Worm (Caenorhabditis elegans) whole organism, L2 larva: ENCODE measurements around the gene F10E9.1.

Source experiments
- C34F6.9 ChIP-seq: fragments of 150-350 bp; optimal IDR thresholded peaks from 2 replicates; lab custom pipeline; 2014; ENCODE audit warnings: missing biosample characterization, missing genetic modification characterization
- ZK546.5 ChIP-seq: sonication (generic microtip); optimal IDR thresholded peaks from 2 replicates; lab custom pipeline; 2017; ENCODE audit warnings: missing biosample characterization, missing genetic modification characterization
- aly-2 ChIP-seq: fragments of 150-350 bp; optimal IDR thresholded peaks from 2 replicates; lab custom pipeline; 2014; ENCODE audit warnings: missing biosample characterization, missing genetic modification characterization
- ama-1 ChIP-seq: fragments of 150-350 bp; optimal IDR thresholded peaks from 2 replicates; lab custom pipeline; 2018; ENCODE audit warnings: inconsistent platforms
- ceh-16 ChIP-seq: fragments of 150-350 bp; optimal IDR thresholded peaks from 2 replicates; lab custom pipeline; 2014; ENCODE audit warnings: missing biosample characterization, missing genetic modification characterization
- ceh-82 ChIP-seq: fragments of 150-350 bp; optimal IDR thresholded peaks from 2 replicates; lab custom pipeline; 2014; ENCODE audit warnings: missing biosample characterization, missing genetic modification characterization
- dmd-4 ChIP-seq: sonication (generic microtip); optimal IDR thresholded peaks from 2 replicates; lab custom pipeline; 2017; ENCODE audit warnings: missing biosample characterization, missing genetic modification characterization
- elt-3 ChIP-seq: sonication (generic microtip); optimal IDR thresholded peaks from 2 replicates; lab custom pipeline; 2017; ENCODE audit warnings: missing biosample characterization, missing genetic modification characterization
- fos-1 ChIP-seq: fragments of 150-350 bp; optimal IDR thresholded peaks from 2 replicates; lab custom pipeline; 2014; ENCODE audit warnings: missing biosample characterization, missing genetic modification characterization
- gmeb-1 ChIP-seq: fragments of 150-350 bp; optimal IDR thresholded peaks from 2 replicates; lab custom pipeline; 2014; ENCODE audit warnings: missing biosample characterization, missing genetic modification characterization
- lin-11 ChIP-seq: fragments of 150-350 bp; sonication (generic microtip); optimal IDR thresholded peaks from 2 replicates; lab custom pipeline; 2014; ENCODE audit warnings: missing biosample characterization, missing genetic modification characterization, inconsistent platforms, mixed read lengths
- lin-13 ChIP-seq: fragments of 150-350 bp; optimal IDR thresholded peaks from 2 replicates; lab custom pipeline; 2014; ENCODE audit warnings: missing biosample characterization, missing genetic modification reagents, missing genetic modification characterization
- lin-39 ChIP-seq: fragments of 150-350 bp; optimal IDR thresholded peaks from 2 replicates; lab custom pipeline; 2014; ENCODE audit warnings: missing biosample characterization, missing genetic modification reagents, missing genetic modification characterization
- lsy-2 ChIP-seq, 2 experiments: fragments of 150-350 bp in 1 of 2; sonication (generic microtip) in 1 of 2; optimal IDR thresholded peaks; 2 replicates each; lab custom pipeline; 2014 to 2017; ENCODE audit warnings: missing biosample characterization in 2 of 2, missing genetic modification characterization in 2 of 2
- mab-5 ChIP-seq: fragments of 150-350 bp; optimal IDR thresholded peaks from 2 replicates; lab custom pipeline; 2014; ENCODE audit warnings: missing biosample characterization, missing genetic modification characterization
- mdl-1 ChIP-seq, 2 experiments: fragments of 150-350 bp in 1 of 2; sonication (generic microtip) in 1 of 2; optimal IDR thresholded peaks; 2 replicates each; lab custom pipeline; 2017; ENCODE audit warnings: missing biosample characterization in 2 of 2, missing genetic modification characterization in 2 of 2
- nhr-10 ChIP-seq: sonication (generic microtip); optimal IDR thresholded peaks from 2 replicates; lab custom pipeline; 2017; ENCODE audit warnings: missing biosample characterization, missing genetic modification characterization
- nhr-12 ChIP-seq: fragments of 150-350 bp; optimal IDR thresholded peaks from 2 replicates; lab custom pipeline; 2014; ENCODE audit warnings: missing biosample characterization, missing genetic modification characterization
- nhr-21 ChIP-seq: fragments of 150-350 bp; optimal IDR thresholded peaks from 2 replicates; lab custom pipeline; 2014; ENCODE audit warnings: missing biosample characterization, missing genetic modification characterization
- nhr-23 ChIP-seq: fragments of 150-350 bp; optimal IDR thresholded peaks from 2 replicates; lab custom pipeline; 2014; ENCODE audit warnings: missing biosample characterization, missing genetic modification reagents, missing genetic modification characterization
- nhr-25 ChIP-seq: fragments of 150-350 bp; sonication (generic microtip); optimal IDR thresholded peaks from 3 replicates; lab custom pipeline; 2014; ENCODE audit warnings: missing biosample characterization, missing genetic modification characterization
- peb-1 ChIP-seq: fragments of 150-350 bp; optimal IDR thresholded peaks from 2 replicates; lab custom pipeline; 2014; ENCODE audit warnings: missing biosample characterization, missing genetic modification characterization
- sem-4 ChIP-seq: fragments of 150-350 bp; optimal IDR thresholded peaks from 2 replicates; lab custom pipeline; 2014; ENCODE audit warnings: missing biosample characterization, missing genetic modification reagents, missing genetic modification characterization
- sma-9 ChIP-seq, 2 experiments: fragments of 150-350 bp in 1 of 2; sonication (generic microtip) in 1 of 2; optimal IDR thresholded peaks; 2 replicates each; lab custom pipeline; 2014 to 2016; ENCODE audit warnings: missing genetic modification characterization in 2 of 2, mild to moderate bottlenecking in 1 of 2, missing biosample characterization in 1 of 2, missing compliant biosample characterization in 1 of 2, missing genetic modification reagents in 1 of 2, moderate library complexity in 1 of 2
- unc-55 ChIP-seq: fragments of 150-350 bp; sonication (generic microtip); optimal IDR thresholded peaks from 3 replicates; lab custom pipeline; 2014; ENCODE audit warnings: missing biosample characterization, missing genetic modification reagents, missing genetic modification characterization
- unc-62 ChIP-seq: fragments of 150-350 bp; optimal IDR thresholded peaks from 2 replicates; lab custom pipeline; 2014; ENCODE audit warnings: missing biosample characterization, missing genetic modification reagents, missing genetic modification characterization
- zag-1 ChIP-seq: fragments of 150-350 bp; optimal IDR thresholded peaks from 2 replicates; lab custom pipeline; 2014; ENCODE audit warnings: missing biosample characterization, missing genetic modification characterization
- ztf-1 ChIP-seq: fragments of 200-800 bp; sonication (Bioruptor generic); conservative IDR thresholded peaks from 2 replicates; pipeline ENCODE4 v1.3.6; 2022; ENCODE audit warnings: missing genetic modification characterization, missing compliant biosample characterization
- ztf-11 ChIP-seq: sonication (generic microtip); optimal IDR thresholded peaks from 2 replicates; lab custom pipeline; 2017; ENCODE audit warnings: missing biosample characterization, missing genetic modification characterization
- ztf-4 ChIP-seq: fragments of 150-350 bp; optimal IDR thresholded peaks from 2 replicates; lab custom pipeline; 2014; ENCODE audit warnings: missing biosample characterization, missing genetic modification characterization

The F10E9.1 gene

DNA sequence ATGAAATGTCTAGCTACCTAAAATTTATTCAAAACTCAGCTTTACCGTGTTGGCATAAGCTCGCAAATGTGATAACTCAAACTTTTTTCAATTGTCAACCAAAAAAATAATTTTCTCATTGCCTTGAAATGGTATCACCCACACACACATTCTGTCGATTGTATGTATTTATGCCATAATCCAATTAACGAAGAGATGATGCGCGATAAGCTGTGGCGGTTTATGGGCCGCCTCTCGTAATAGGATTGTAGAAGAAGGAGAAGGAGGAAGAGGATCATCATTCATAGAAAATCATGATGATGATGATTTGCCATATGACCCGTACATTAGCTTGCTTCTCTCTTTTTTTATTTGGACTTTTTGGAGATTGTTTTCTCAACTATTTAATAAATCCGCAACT, 33.8 kb upstream of the F10E9.1 start:
- no peak for TF ChIP-seq nhr-25 (tag; lab: Kevin White, UChicago)
- no peak for TF ChIP-seq peb-1 (tag; lab: Kevin White, UChicago)
- no peak for TF ChIP-seq nhr-21 (tag; lab: Kevin White, UChicago)
- TF ChIP-seq unc-62 (GFP tag; lab: Kevin White, UChicago), result no peak
- TF ChIP-seq ztf-11 (tag; lab: Kevin White, UChicago), result no peak
- TF ChIP-seq dmd-4, result no peak
- TF ChIP-seq zag-1 (tag; lab: Kevin White, UChicago), result no peak
- TF ChIP-seq mab-5 (tag; lab: Kevin White, UChicago), result no peak
- TF ChIP-seq ztf-1, result no peak
- no peak for TF ChIP-seq ceh-82 (tag; lab: Kevin White, UChicago)
- no peak for TF ChIP-seq ztf-4 (tag; lab: Kevin White, UChicago)
- TF ChIP-seq gmeb-1 (tag; lab: Kevin White, UChicago), result no peak
- TF ChIP-seq sma-9 (GFP tag; optimal IDR thresholded peaks at IDR 0.05; lab: Kevin White, UChicago), result no peak
- TF ChIP-seq sma-9 (tag; optimal IDR thresholded peaks at IDR 0.05; lab: Kevin White, UChicago), result no peak
- TF ChIP-seq nhr-12 (tag; lab: Kevin White, UChicago), result no peak
- TF ChIP-seq C34F6.9 (tag; lab: Kevin White, UChicago), result no peak

DNA sequence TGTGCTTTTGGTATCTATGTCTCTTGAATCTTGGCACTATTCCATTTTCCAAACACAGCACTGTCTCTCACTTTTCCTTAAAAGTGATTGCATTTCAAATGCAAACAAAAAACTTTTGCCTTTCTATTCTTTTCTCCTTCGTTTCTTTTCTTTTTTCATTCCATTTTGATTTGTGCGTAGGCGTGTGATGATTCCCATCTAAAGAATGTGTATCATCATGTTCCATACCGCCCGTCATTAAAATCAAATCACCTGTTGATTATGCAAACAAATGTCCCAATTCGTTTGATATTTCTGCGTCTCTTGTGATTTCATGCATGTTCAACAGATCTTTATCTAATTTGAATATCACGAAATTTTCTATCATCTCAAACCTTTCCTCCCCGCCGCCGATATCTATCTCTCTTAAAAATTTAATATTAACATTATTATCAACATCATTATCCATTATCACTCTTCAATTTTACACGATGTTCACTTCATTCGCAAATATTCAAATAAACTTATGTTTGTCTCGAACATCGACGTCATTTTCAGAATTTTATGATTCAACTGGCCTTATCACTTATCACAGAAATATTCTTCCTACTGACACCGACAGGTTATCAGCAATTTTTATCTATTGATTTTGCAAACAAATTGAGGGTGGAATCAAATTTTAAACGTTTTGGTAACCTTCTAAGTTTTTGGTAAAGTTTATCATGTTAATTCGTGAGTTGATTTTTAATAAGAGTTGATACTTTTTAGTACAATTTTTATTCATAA, 31.5 kb upstream of the F10E9.1 start:
- no peak for TF ChIP-seq sem-4 (tag; lab: Kevin White, UChicago)
- peak; percentile 27 for TF ChIP-seq unc-55 (GFP tag; lab: Kevin White, UChicago)
- no peak for TF ChIP-seq lin-39 (tag; lab: Kevin White, UChicago)
- no peak for TF ChIP-seq nhr-23 (tag; lab: Kevin White, UChicago)
- TF ChIP-seq nhr-21 (tag; lab: Kevin White, UChicago), result no peak
- TF ChIP-seq gmeb-1 (tag; lab: Kevin White, UChicago), result peak; percentile 10
- TF ChIP-seq lsy-2 (tag; optimal IDR thresholded peaks at IDR 0.05; lab: Kevin White, UChicago), result no peak
- TF ChIP-seq aly-2 (tag; lab: Kevin White, UChicago), result no peak
- peak; percentile 98 for TF ChIP-seq fos-1 (tag; lab: Kevin White, UChicago)
- TF ChIP-seq nhr-12 (tag; lab: Kevin White, UChicago), result no peak
- TF ChIP-seq peb-1 (tag; lab: Kevin White, UChicago), result no peak
- TF ChIP-seq ceh-82 (tag; lab: Kevin White, UChicago), result no peak
- no peak for TF ChIP-seq elt-3 (tag; lab: Kevin White, UChicago)
- no peak for TF ChIP-seq ama-1
- no peak for TF ChIP-seq C34F6.9 (tag; lab: Kevin White, UChicago)
- TF ChIP-seq sma-9 (GFP tag; optimal IDR thresholded peaks at IDR 0.05; lab: Kevin White, UChicago), result peak; percentile 11
- TF ChIP-seq sma-9 (tag; optimal IDR thresholded peaks at IDR 0.05; lab: Kevin White, UChicago), result no peak
- TF ChIP-seq ZK546.5 (tag; lab: Kevin White, UChicago), result no peak

DNA sequence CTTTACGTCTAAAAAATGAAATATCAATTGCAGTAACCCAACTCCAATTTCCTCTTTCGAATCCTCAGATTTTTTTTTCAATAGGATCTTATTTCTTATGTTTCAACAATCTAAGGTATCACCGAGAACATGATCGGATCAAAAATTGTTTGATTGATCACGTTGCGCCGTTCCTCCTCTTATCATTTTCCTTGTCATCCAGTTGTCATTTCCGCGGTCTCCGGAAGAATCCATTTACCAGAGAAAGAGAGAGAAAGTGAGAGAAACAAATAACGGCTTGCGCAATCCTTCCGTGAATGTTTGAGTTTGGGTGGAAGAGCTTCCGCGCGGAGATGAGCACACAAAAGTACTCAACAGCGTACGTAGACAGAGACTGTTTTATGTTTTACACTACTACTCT, 29.7 kb upstream of the F10E9.1 start:
- TF ChIP-seq mdl-1 (tag; optimal IDR thresholded peaks at IDR 0.05; lab: Kevin White, UChicago), result no peak
- peak; percentile 56 for TF ChIP-seq fos-1 (tag; lab: Kevin White, UChicago)
- TF ChIP-seq unc-55 (GFP tag; lab: Kevin White, UChicago), result no peak
- TF ChIP-seq nhr-10 (tag; lab: Kevin White, UChicago), result no peak

DNA sequence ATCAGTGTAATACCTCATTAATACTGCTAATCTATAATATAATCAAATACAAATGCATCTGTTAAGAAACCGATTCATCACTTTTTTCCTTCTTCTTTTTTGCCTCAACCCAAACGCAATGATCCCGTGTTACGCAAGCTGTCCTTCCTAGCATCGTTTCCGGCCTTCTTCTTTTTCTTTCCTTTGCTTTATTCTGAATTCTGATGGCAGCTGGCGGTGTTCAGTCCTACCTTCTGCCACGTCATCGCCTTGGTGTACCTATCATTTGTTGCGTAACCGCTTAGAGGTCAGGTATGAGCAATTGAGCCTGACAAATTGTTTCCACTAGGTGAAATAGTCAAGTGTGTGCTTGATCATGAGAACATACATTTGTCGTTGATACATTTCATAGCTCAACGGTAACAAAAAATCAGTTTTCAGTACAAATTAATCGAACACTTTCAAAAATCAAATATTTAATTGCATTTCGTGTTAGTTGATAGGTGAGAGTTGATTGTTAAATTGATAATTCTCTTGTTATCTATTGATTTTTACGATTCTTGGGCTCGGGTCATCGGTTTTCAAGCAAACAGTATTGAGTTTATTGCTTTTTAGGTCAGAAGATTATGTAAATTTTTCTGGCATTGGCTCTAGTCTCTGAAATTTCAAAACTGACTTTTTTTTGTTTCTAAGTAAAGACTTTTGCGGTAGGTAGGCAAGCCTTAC, 24.6 kb upstream of the F10E9.1 start:
- TF ChIP-seq lin-13 (GFP tag; lab: Kevin White, UChicago), result no peak
- TF ChIP-seq fos-1 (tag; lab: Kevin White, UChicago), result peak; percentile 24
- TF ChIP-seq, all 48 proteins: peak for 1

DNA sequence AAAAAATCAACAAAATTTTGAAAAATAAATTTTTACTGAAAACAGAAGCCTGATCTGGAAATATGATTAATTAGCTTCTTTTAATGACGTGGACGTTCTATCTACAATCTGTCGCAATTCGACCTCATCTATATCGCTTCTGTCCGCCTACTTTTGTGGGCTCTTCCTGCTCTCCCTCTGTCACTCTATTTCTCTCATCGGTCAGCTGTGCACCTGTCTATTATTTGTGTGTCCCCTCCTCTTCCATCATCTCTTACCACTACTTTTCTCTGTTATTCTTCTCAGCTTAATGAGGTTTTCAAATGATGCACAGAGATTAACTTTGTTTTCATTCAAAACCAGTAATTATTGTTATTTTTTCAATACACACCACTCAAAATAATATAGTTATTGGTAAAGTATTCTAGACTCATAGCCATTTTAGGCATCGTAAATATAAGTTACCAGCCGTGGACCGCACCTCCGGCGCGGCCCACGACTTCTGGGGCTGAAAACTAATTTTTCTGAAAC, 23.8 kb upstream of the F10E9.1 start:
- TF ChIP-seq lin-11 (tag; lab: Kevin White, UChicago), result no peak
- TF ChIP-seq ceh-16, result no peak
- no peak for TF ChIP-seq nhr-23 (tag; lab: Kevin White, UChicago)
